Worm (Caenorhabditis elegans) whole organism, young adult: Measurements from ENCODE around the gene srw-43.

Experiments
- B0019.2 ChIP-seq: fragments of 200-800 bp; sonication (Bioruptor generic); conservative IDR thresholded peaks from 2 replicates; pipeline ENCODE4 v1.3.6; 2022; ENCODE audit warnings: missing genetic modification reagents, missing genetic modification characterization, missing compliant biosample characterization
- B0261.1 ChIP-seq: sonication (generic microtip); optimal IDR thresholded peaks from 2 replicates; lab custom pipeline; 2016; ENCODE audit warnings: mild to moderate bottlenecking, missing genetic modification characterization, moderate library complexity, missing compliant biosample characterization
- F52B5.7 ChIP-seq: sonication (generic microtip); optimal IDR thresholded peaks from 2 replicates; lab custom pipeline; 2016; ENCODE audit warnings: mild to moderate bottlenecking, missing genetic modification characterization, missing compliant biosample characterization
- Y53G8AR.9 ChIP-seq: fragments of 200-800 bp; sonication (Bioruptor generic); conservative IDR thresholded peaks from 2 replicates; pipeline ENCODE4 v1.3.6; 2022; ENCODE audit warnings: missing genetic modification reagents, missing genetic modification characterization, missing compliant biosample characterization
- Y56A3A.18 ChIP-seq: fragments of 200-800 bp; sonication (Bioruptor generic); IDR thresholded peaks from 2 replicates; pipeline ENCODE4 v1.3.6; 2022; ENCODE audit warnings: missing genetic modification reagents, missing genetic modification characterization, missing compliant biosample characterization
- Y79H2A.3 ChIP-seq: fragments of 200-800 bp; sonication (Bioruptor generic); conservative IDR thresholded peaks from 2 replicates; pipeline ENCODE4 v1.3.6; 2022; ENCODE audit warnings: missing genetic modification reagents, missing genetic modification characterization, missing compliant biosample characterization
- Y95B8A.8 ChIP-seq: fragments of 200-800 bp; sonication (Bioruptor generic); IDR thresholded peaks from 2 replicates; pipeline ENCODE4 v1.3.6; 2022; ENCODE audit warnings: missing genetic modification reagents, missing genetic modification characterization, missing compliant biosample characterization
- akir-1 ChIP-seq: fragments of 200-800 bp; sonication (Bioruptor generic); optimal IDR thresholded peaks from 2 replicates; lab custom pipeline; 2018; ENCODE audit warnings: mild to moderate bottlenecking, missing genetic modification characterization, moderate library complexity, missing compliant biosample characterization
- aptf-2 ChIP-seq: fragments of 200-800 bp; sonication (Bioruptor generic); conservative IDR thresholded peaks from 2 replicates; pipeline ENCODE4 v1.3.6; 2022; ENCODE audit warnings: missing genetic modification reagents, missing genetic modification characterization, missing compliant biosample characterization
- attf-5 ChIP-seq: fragments of 200-800 bp; sonication (Bioruptor generic); optimal IDR thresholded peaks from 2 replicates; lab custom pipeline; 2018; ENCODE audit warnings: mild to moderate bottlenecking, missing genetic modification characterization, missing compliant biosample characterization
- cebp-1 ChIP-seq, 2 experiments: fragments of 200-800 bp in 1 of 2; sonication (Bioruptor generic) in 1 of 2; sonication (generic microtip) in 1 of 2; IDR thresholded peaks in 1 of 2; optimal IDR thresholded peaks in 1 of 2; 2 replicates each; pipeline versions ENCODE4 v1.3.6 to Lab custom; 2017 to 2022; ENCODE audit warnings: missing compliant biosample characterization in 2 of 2, missing genetic modification characterization in 2 of 2, mild to moderate bottlenecking in 1 of 2, missing genetic modification reagents in 1 of 2, moderate library complexity in 1 of 2
- ceh-100 ChIP-seq: fragments of 200-800 bp; sonication (Bioruptor generic); IDR thresholded peaks from 2 replicates; pipeline ENCODE4 v1.3.6; 2022; ENCODE audit warnings: missing genetic modification reagents, missing genetic modification characterization, missing compliant biosample characterization
- ceh-58 ChIP-seq: fragments of 200-800 bp; sonication (Bioruptor generic); IDR thresholded peaks from 2 replicates; pipeline ENCODE4 v1.3.6; 2022; ENCODE audit warnings: missing genetic modification characterization, missing compliant biosample characterization
- chd-7 ChIP-seq: sonication (generic microtip); optimal IDR thresholded peaks from 2 replicates; lab custom pipeline; 2016; ENCODE audit warnings: mild to moderate bottlenecking, missing genetic modification characterization, moderate library complexity, missing compliant biosample characterization
- dox-1 ChIP-seq: fragments of 200-800 bp; sonication (Bioruptor generic); IDR thresholded peaks from 2 replicates; pipeline ENCODE4 v1.3.6; 2022; ENCODE audit warnings: missing genetic modification reagents, missing genetic modification characterization, missing compliant biosample characterization
- efl-1 ChIP-seq: fragments of 150-350 bp; optimal IDR thresholded peaks from 2 replicates; lab custom pipeline; 2014; ENCODE audit warnings: missing biosample characterization, missing genetic modification reagents, missing genetic modification characterization
- fkh-3 ChIP-seq: sonication (generic microtip); optimal IDR thresholded peaks from 2 replicates; lab custom pipeline; 2016; ENCODE audit warnings: mild to moderate bottlenecking, missing genetic modification characterization, missing compliant biosample characterization
- hlh-12 ChIP-seq: sonication (generic microtip); optimal IDR thresholded peaks from 2 replicates; lab custom pipeline; 2016; ENCODE audit warnings: missing genetic modification characterization, missing compliant biosample characterization
- hlh-26 ChIP-seq: fragments of 200-800 bp; sonication (Bioruptor generic); conservative IDR thresholded peaks from 2 replicates; pipeline ENCODE4 v1.3.6; 2022; ENCODE audit warnings: missing genetic modification reagents, missing genetic modification characterization, missing compliant biosample characterization
- hmg-1.2 ChIP-seq: fragments of 200-800 bp; sonication (Bioruptor generic); IDR thresholded peaks from 2 replicates; pipeline ENCODE4 v1.3.6; 2022; ENCODE audit warnings: missing genetic modification reagents, missing genetic modification characterization, missing compliant biosample characterization
- hsf-1 ChIP-seq: fragments of 200-800 bp; sonication (Bioruptor generic); IDR thresholded peaks from 2 replicates; pipeline ENCODE4 v1.3.6; 2022; ENCODE audit warnings: missing genetic modification reagents, missing genetic modification characterization, missing compliant biosample characterization
- lin-35 ChIP-seq, 3 experiments: fragments of 150-350 bp in 2 of 3; sonication (generic microtip) in 1 of 3; optimal IDR thresholded peaks; 2 replicates each; lab custom pipeline; 2014 to 2018; ENCODE audit warnings: missing biosample characterization in 3 of 3, missing genetic modification characterization in 3 of 3, missing genetic modification reagents in 3 of 3
- lir-1 ChIP-seq: fragments of 200-800 bp; sonication (Bioruptor generic); conservative IDR thresholded peaks from 2 replicates; pipeline ENCODE4 v1.3.6; 2022; ENCODE audit warnings: missing genetic modification reagents, missing genetic modification characterization, missing compliant biosample characterization
- madf-3 ChIP-seq: fragments of 200-800 bp; sonication (Bioruptor generic); IDR thresholded peaks from 2 replicates; pipeline ENCODE4 v1.3.6; 2022; ENCODE audit warnings: missing genetic modification reagents, missing genetic modification characterization, missing compliant biosample characterization
- madf-8 ChIP-seq: fragments of 200-800 bp; sonication (Bioruptor generic); conservative IDR thresholded peaks from 2 replicates; pipeline ENCODE4 v1.3.6; 2022; ENCODE audit warnings: missing genetic modification reagents, missing genetic modification characterization, missing compliant biosample characterization
- mcd-1 ChIP-seq: fragments of 200-800 bp; sonication (Bioruptor generic); IDR thresholded peaks from 2 replicates; pipeline ENCODE4 v1.3.6; 2022; ENCODE audit warnings: missing genetic modification reagents, missing genetic modification characterization, missing compliant biosample characterization
- mel-28 ChIP-seq: sonication (generic microtip); optimal IDR thresholded peaks from 2 replicates; lab custom pipeline; 2016; ENCODE audit warnings: borderline replicate concordance, mild to moderate bottlenecking, missing genetic modification characterization, missing compliant biosample characterization
- nfya-1 ChIP-seq: sonication (generic microtip); optimal IDR thresholded peaks from 2 replicates; lab custom pipeline; 2017; ENCODE audit warnings: antibody characterized with exemption, missing compliant biosample characterization, missing genetic modification characterization, borderline replicate concordance; ENCODE audit not compliant: insufficient read depth
- nhr-120 ChIP-seq: fragments of 200-800 bp; sonication (Bioruptor generic); IDR thresholded peaks from 2 replicates; pipeline ENCODE4 v1.3.6; 2022; ENCODE audit warnings: missing genetic modification characterization, missing compliant biosample characterization
- nhr-80 ChIP-seq: sonication (generic microtip); optimal IDR thresholded peaks from 2 replicates; lab custom pipeline; 2016; ENCODE audit warnings: missing genetic modification characterization, missing compliant biosample characterization
- nhr-90 ChIP-seq: sonication (generic microtip); optimal IDR thresholded peaks from 2 replicates; lab custom pipeline; 2016; ENCODE audit warnings: missing genotype, mild to moderate bottlenecking, missing genetic modification characterization, missing compliant biosample characterization
- pbrm-1 ChIP-seq: fragments of 200-800 bp; sonication (Bioruptor generic); IDR thresholded peaks from 2 replicates; pipeline ENCODE4 v1.3.6; 2022; ENCODE audit warnings: missing genetic modification reagents, missing genetic modification characterization, missing compliant biosample characterization
- rcor-1 ChIP-seq: fragments of 200-800 bp; sonication (Bioruptor generic); IDR thresholded peaks from 2 replicates; pipeline ENCODE4 v1.3.6; 2022; ENCODE audit warnings: missing genetic modification reagents, missing genetic modification characterization, missing compliant biosample characterization
- sea-2 ChIP-seq: fragments of 200-800 bp; sonication (Bioruptor generic); IDR thresholded peaks from 2 replicates; pipeline ENCODE4 v1.3.6; 2022; ENCODE audit warnings: missing genetic modification characterization, missing compliant biosample characterization
- snpc-1.1 ChIP-seq: sonication (generic microtip); optimal IDR thresholded peaks from 2 replicates; lab custom pipeline; 2017; ENCODE audit warnings: missing genetic modification characterization, mild to moderate bottlenecking, missing compliant biosample characterization, antibody characterized with exemption, moderate library complexity, missing genotype, missing genetic modification reagents; ENCODE audit not compliant: insufficient read depth
- tbp1 ChIP-seq: fragments of 200-800 bp; sonication (Bioruptor generic); optimal IDR thresholded peaks from 2 replicates; lab custom pipeline; 2018; ENCODE audit warnings: mild to moderate bottlenecking, missing genetic modification characterization, missing compliant biosample characterization
- unc-62 ChIP-seq: fragments of 150-350 bp; optimal IDR thresholded peaks from 2 replicates; lab custom pipeline; 2014; ENCODE audit warnings: missing biosample characterization, missing genetic modification reagents, missing genetic modification characterization
- ztf-18 ChIP-seq: sonication (generic microtip); optimal IDR thresholded peaks from 2 replicates; lab custom pipeline; 2016; ENCODE audit warnings: missing genotype, mild to moderate bottlenecking, missing genetic modification characterization, missing compliant biosample characterization

Gene srw-43

ce11 chrV:16706549-16706948 lies 20.7 kb downstream of the srw-43 start, which contains the start of gene clec-9:
clec-9 (minus strand) TSS chrV:16706649.
- TF ChIP-seq ceh-100 (GFP tag; lab: Robert Waterston, UW) (no peak), F52B5.7 (no peak), aptf-2 (no peak), mcd-1 (no peak), mel-28 (tag; lab: Kevin White, UChicago) (no peak), hlh-12 (tag; lab: Kevin White, UChicago) (no peak), fkh-3 (tag; lab: Kevin White, UChicago) (no peak), hsf-1 (GFP tag; lab: Robert Waterston, UW) (no peak), akir-1 (GFP tag; lab: Kevin White, UChicago) (no peak), nhr-90 (no peak), ceh-58 (no peak), nhr-120 (no peak), rcor-1 (no peak), hmg-1.2 (GFP tag; lab: Robert Waterston, UW) (no peak), snpc-1.1 (no peak), hlh-26 (no peak)

ce11 chrV:16713797-16714196 lies 28.0 kb downstream of the srw-43 start:
- TF ChIP-seq Y79H2A.3 (GFP tag; lab: Robert Waterston, UW) (no peak), attf-5 (GFP tag; lab: Kevin White, UChicago) (no peak), chd-7 (tag; lab: Kevin White, UChicago) (no peak), nhr-80 (tag; lab: Kevin White, UChicago) (no peak), pbrm-1 (no peak), dox-1 (GFP tag; lab: Robert Waterston, UW) (no peak), ztf-18 (no peak), fkh-3 (tag; lab: Kevin White, UChicago) (no peak), unc-62 (GFP tag; lab: Kevin White, UChicago) (no peak), cebp-1 (GFP tag; IDR thresholded peaks at IDR 0.05; lab: Robert Waterston, UW) (no peak), cebp-1 (tag; optimal IDR thresholded peaks at IDR 0.05; lab: Kevin White, UChicago) (no peak), B0019.2 (GFP tag; lab: Robert Waterston, UW) (no peak), efl-1 (GFP tag; lab: Kevin White, UChicago) (no peak), Y95B8A.8 (no peak), madf-3 (GFP tag; lab: Robert Waterston, UW) (no peak), Y53G8AR.9 (GFP tag; lab: Robert Waterston, UW) (no peak), nfya-1 (tag; lab: Kevin White, UChicago) (no peak)

- TF ChIP-seq Y95B8A.8 = no peak
- no peak for TF ChIP-seq B0261.1 (tag; lab: Kevin White, UChicago)
- no peak for TF ChIP-seq sea-2 (GFP tag; lab: Robert Waterston, UW)
- TF ChIP-seq lin-35 (GFP tag; optimal IDR thresholded peaks at IDR 0.05; lab: Kevin White, UChicago) = no peak
- TF ChIP-seq madf-8 (GFP tag; lab: Robert Waterston, UW) = no peak
- TF ChIP-seq nhr-90 = no peak
- no peak for TF ChIP-seq Y56A3A.18 (GFP tag; lab: Robert Waterston, UW)
- TF ChIP-seq tbp1 (GFP tag; lab: Kevin White, UChicago) = no peak
- no peak for TF ChIP-seq lir-1 (GFP tag; lab: Robert Waterston, UW)
Observed at ce11 chrV:16716574-16716973, 30.7 kb downstream of the srw-43 start, which contains the start of gene srh-137. srh-137 (minus strand) TSS chrV:16716674.
